Worm (Caenorhabditis elegans) whole organism, L1 larva: ENCODE measurements around the gene T28C12.2.

Experiments used
- C04F5.9 ChIP-seq: sonication (generic microtip); optimal IDR thresholded peaks from 2 replicates; lab custom pipeline; 2016; ENCODE audit warnings: missing genetic modification characterization, missing compliant biosample characterization
- F16B12.6 ChIP-seq: fragments of 150-350 bp; optimal IDR thresholded peaks from 2 replicates; lab custom pipeline; 2014; ENCODE audit warnings: missing biosample characterization, missing genetic modification characterization
- Y116A8C.19 ChIP-seq: sonication (generic microtip); optimal IDR thresholded peaks from 2 replicates; lab custom pipeline; 2016; ENCODE audit warnings: missing compliant biosample characterization, missing genetic modification characterization, borderline replicate concordance
- aha-1 ChIP-seq: fragments of 150-350 bp; optimal IDR thresholded peaks from 2 replicates; lab custom pipeline; 2014; ENCODE audit warnings: missing biosample characterization, missing genetic modification characterization
- alr-1 ChIP-seq: fragments of 200-800 bp; sonication (Bioruptor generic); optimal IDR thresholded peaks from 2 replicates; lab custom pipeline; 2018; ENCODE audit warnings: borderline replicate concordance, mild to moderate bottlenecking, missing genetic modification characterization, missing compliant biosample characterization
- aly-2 ChIP-seq: fragments of 150-350 bp; optimal IDR thresholded peaks from 2 replicates; lab custom pipeline; 2014; ENCODE audit warnings: missing biosample characterization, missing genetic modification characterization
- ceh-90 ChIP-seq: sonication (generic microtip); optimal IDR thresholded peaks from 2 replicates; lab custom pipeline; 2016; ENCODE audit warnings: missing genetic modification characterization, missing compliant biosample characterization
- dsc-1 ChIP-seq: sonication (generic microtip); optimal IDR thresholded peaks from 2 replicates; lab custom pipeline; 2016; ENCODE audit warnings: mild to moderate bottlenecking, missing genetic modification characterization, missing compliant biosample characterization
- efl-1 ChIP-seq, 4 experiments: fragments of 150-350 bp; optimal IDR thresholded peaks in 3 of 4; peaks in 1 of 4; 1 replicate in 1 of 4; 2 replicates in 3 of 4; lab custom pipeline; 2014; ENCODE audit warnings: missing biosample characterization in 2 of 4, missing genetic modification characterization in 2 of 4, missing genetic modification reagents in 2 of 4
- efl-3 ChIP-seq: fragments of 200-800 bp; sonication (Bioruptor generic); optimal IDR thresholded peaks from 2 replicates; lab custom pipeline; 2018; ENCODE audit warnings: mild to moderate bottlenecking, missing genetic modification characterization, missing compliant biosample characterization
- egl-27 ChIP-seq, 2 experiments: fragments of 150-350 bp in 1 of 2; sonication (generic microtip); optimal IDR thresholded peaks; 3 replicates each; lab custom pipeline; 2017 to 2018; ENCODE audit warnings: missing biosample characterization in 2 of 2, missing genetic modification characterization in 2 of 2, missing genetic modification reagents in 2 of 2
- elt-2 ChIP-seq: sonication (generic microtip); optimal IDR thresholded peaks from 2 replicates; lab custom pipeline; 2016; ENCODE audit warnings: missing genetic modification characterization, mild to moderate bottlenecking, inconsistent platforms, missing compliant biosample characterization, missing genetic modification reagents
- elt-3 ChIP-seq, 6 experiments: fragments of 150-350 bp in 1 of 6; sonication (generic microtip); optimal IDR thresholded peaks; 2 replicates each; lab custom pipeline; 2017 to 2018; ENCODE audit warnings: missing biosample characterization in 6 of 6, missing genetic modification characterization in 6 of 6, inconsistent platforms in 1 of 6
- ets-5 ChIP-seq: fragments of 200-800 bp; sonication (Bioruptor generic); IDR thresholded peaks from 2 replicates; pipeline ENCODE4 v1.3.6; 2022; ENCODE audit warnings: missing genetic modification characterization, missing compliant biosample characterization
- fkh-8 ChIP-seq: sonication (generic microtip); optimal IDR thresholded peaks from 2 replicates; lab custom pipeline; 2016; ENCODE audit warnings: mild to moderate bottlenecking, missing genetic modification characterization, missing compliant biosample characterization
- grh-1 ChIP-seq: fragments of 200-800 bp; sonication (Bioruptor generic); IDR thresholded peaks from 2 replicates; pipeline ENCODE4 v1.3.6; 2022; ENCODE audit warnings: missing genetic modification reagents, missing genetic modification characterization, missing compliant biosample characterization
- hlh-17 ChIP-seq: fragments of 200-800 bp; sonication (Bioruptor generic); optimal IDR thresholded peaks from 2 replicates; lab custom pipeline; 2018; ENCODE audit warnings: missing genetic modification characterization, mild to moderate bottlenecking, missing compliant biosample characterization, moderate library complexity, borderline replicate concordance
- hlh-4 ChIP-seq: sonication (generic microtip); optimal IDR thresholded peaks from 2 replicates; lab custom pipeline; 2016; ENCODE audit warnings: mild to moderate bottlenecking, missing genetic modification characterization, missing compliant biosample characterization
- irx-1 ChIP-seq: sonication (generic microtip); optimal IDR thresholded peaks from 2 replicates; lab custom pipeline; 2016; ENCODE audit warnings: missing genetic modification characterization, missing compliant biosample characterization
- lin-13 ChIP-seq: fragments of 150-350 bp; optimal IDR thresholded peaks from 2 replicates; lab custom pipeline; 2014; ENCODE audit warnings: missing biosample characterization, missing genetic modification reagents, missing genetic modification characterization
- lin-14 ChIP-seq: fragments of 200-800 bp; sonication (Bioruptor generic); optimal IDR thresholded peaks from 2 replicates; lab custom pipeline; 2018; ENCODE audit warnings: mild to moderate bottlenecking, missing genetic modification characterization, moderate library complexity, missing compliant biosample characterization
- lin-15B ChIP-seq: fragments of 150-350 bp; sonication (generic microtip); optimal IDR thresholded peaks from 3 replicates; lab custom pipeline; 2014; ENCODE audit warnings: missing biosample characterization, missing genetic modification characterization
- lin-35 ChIP-seq, 2 experiments: fragments of 150-350 bp; optimal IDR thresholded peaks; 2 replicates each; lab custom pipeline; 2014; ENCODE audit warnings: missing biosample characterization in 2 of 2, missing genetic modification characterization in 2 of 2, missing genetic modification reagents in 2 of 2
- lir-3 ChIP-seq: sonication (generic microtip); optimal IDR thresholded peaks from 2 replicates; lab custom pipeline; 2016; ENCODE audit warnings: mild to moderate bottlenecking, missing genetic modification characterization, moderate library complexity, missing compliant biosample characterization; ENCODE audit not compliant: poor library complexity
- lsy-2 ChIP-seq, 2 experiments: fragments of 150-350 bp; optimal IDR thresholded peaks; 2 replicates each; lab custom pipeline; 2014; ENCODE audit warnings: missing biosample characterization in 2 of 2, missing genetic modification characterization in 2 of 2
- mab-9 ChIP-seq: fragments of 200-800 bp; sonication (Bioruptor generic); IDR thresholded peaks from 2 replicates; pipeline ENCODE4 v1.3.6; 2022; ENCODE audit warnings: missing genetic modification reagents, missing genetic modification characterization, missing compliant biosample characterization
- mdl-1 ChIP-seq, 2 experiments: fragments of 150-350 bp; optimal IDR thresholded peaks; 2 replicates each; lab custom pipeline; 2014 to 2017; ENCODE audit warnings: missing biosample characterization in 2 of 2, missing genetic modification characterization in 2 of 2, inconsistent platforms in 1 of 2
- mep-1 ChIP-seq: fragments of 150-350 bp; optimal IDR thresholded peaks from 2 replicates; lab custom pipeline; 2014; ENCODE audit warnings: missing biosample characterization, missing genetic modification characterization
- nhr-11 ChIP-seq: fragments of 150-350 bp; optimal IDR thresholded peaks from 2 replicates; lab custom pipeline; 2014; ENCODE audit warnings: missing biosample characterization, missing genetic modification characterization
- nhr-12 ChIP-seq: sonication (generic microtip); optimal IDR thresholded peaks from 2 replicates; lab custom pipeline; 2017; ENCODE audit warnings: missing biosample characterization, missing genetic modification characterization
- nhr-19 ChIP-seq: fragments of 200-800 bp; sonication (Bioruptor generic); conservative IDR thresholded peaks from 2 replicates; pipeline ENCODE4 v1.3.6; 2022; ENCODE audit warnings: missing genetic modification characterization, missing compliant biosample characterization
- nhr-28 ChIP-seq: fragments of 150-350 bp; optimal IDR thresholded peaks from 2 replicates; lab custom pipeline; 2014; ENCODE audit warnings: missing biosample characterization, missing genetic modification characterization
- nhr-47 ChIP-seq: sonication (generic microtip); optimal IDR thresholded peaks from 2 replicates; lab custom pipeline; 2016; ENCODE audit warnings: mild to moderate bottlenecking, missing genetic modification characterization, moderate library complexity, missing compliant biosample characterization
- nhr-76 ChIP-seq: sonication (generic microtip); optimal IDR thresholded peaks from 2 replicates; lab custom pipeline; 2017; ENCODE audit warnings: missing biosample characterization, missing genetic modification characterization
- nhr-84 ChIP-seq: sonication (generic microtip); optimal IDR thresholded peaks from 2 replicates; lab custom pipeline; 2017; ENCODE audit warnings: missing biosample characterization, missing genetic modification characterization
- nhr-85 ChIP-seq: sonication (generic microtip); peaks from one replicate; lab custom pipeline; 2016; ENCODE audit warnings: missing genetic modification characterization, inconsistent platforms, missing compliant biosample characterization
- nhr-90 ChIP-seq: sonication (generic microtip); optimal IDR thresholded peaks from 2 replicates; lab custom pipeline; 2016; ENCODE audit warnings: mild to moderate bottlenecking, missing genetic modification characterization, missing compliant biosample characterization; ENCODE audit not compliant: poor library complexity
- pag-3 ChIP-seq: sonication (generic microtip); optimal IDR thresholded peaks from 2 replicates; lab custom pipeline; 2017; ENCODE audit warnings: missing genetic modification characterization, mild to moderate bottlenecking, missing compliant biosample characterization, antibody characterized with exemption, borderline replicate concordance; ENCODE audit not compliant: insufficient read depth
- pax-3 ChIP-seq: fragments of 200-800 bp; sonication (Bioruptor generic); optimal IDR thresholded peaks from 2 replicates; lab custom pipeline; 2018; ENCODE audit warnings: mild to moderate bottlenecking, missing genetic modification characterization, moderate library complexity, missing compliant biosample characterization
- pqm-1 ChIP-seq: sonication (generic microtip); optimal IDR thresholded peaks from 3 replicates; lab custom pipeline; 2017; ENCODE audit warnings: missing biosample characterization, missing genetic modification characterization
- skn-1 ChIP-seq: fragments of 150-350 bp; optimal IDR thresholded peaks from 2 replicates; lab custom pipeline; 2014; ENCODE audit warnings: missing biosample characterization, missing genetic modification characterization
- snu-23 ChIP-seq: sonication (generic microtip); optimal IDR thresholded peaks from 2 replicates; lab custom pipeline; 2016; ENCODE audit warnings: missing genetic modification characterization, missing compliant biosample characterization
- sptf-1 ChIP-seq: fragments of 150-350 bp; optimal IDR thresholded peaks from 2 replicates; lab custom pipeline; 2014; ENCODE audit warnings: missing biosample characterization, missing genetic modification characterization
- swsn-7 ChIP-seq: sonication (generic microtip); optimal IDR thresholded peaks from 2 replicates; lab custom pipeline; 2016; ENCODE audit warnings: missing genetic modification characterization, missing compliant biosample characterization
- tbx-2 ChIP-seq: sonication (generic microtip); optimal IDR thresholded peaks from 2 replicates; lab custom pipeline; 2016; ENCODE audit warnings: missing genetic modification characterization, missing compliant biosample characterization
- unc-130 ChIP-seq: fragments of 150-350 bp; optimal IDR thresholded peaks from 2 replicates; lab custom pipeline; 2017; ENCODE audit warnings: missing biosample characterization, missing genetic modification characterization, inconsistent platforms
- unc-86 ChIP-seq: sonication (generic microtip); optimal IDR thresholded peaks from 2 replicates; lab custom pipeline; 2016; ENCODE audit warnings: missing genetic modification characterization, missing compliant biosample characterization
- unc-98 ChIP-seq: fragments of 200-800 bp; sonication (Bioruptor generic); IDR thresholded peaks from 2 replicates; pipeline ENCODE4 v1.3.6; 2022; ENCODE audit warnings: missing genetic modification characterization, missing compliant biosample characterization
- vab-15 ChIP-seq: sonication (generic microtip); optimal IDR thresholded peaks from 2 replicates; lab custom pipeline; 2017; ENCODE audit warnings: missing genotype, mild to moderate bottlenecking, missing genetic modification characterization, missing compliant biosample characterization
- zip-4 ChIP-seq: fragments of 200-800 bp; sonication (Bioruptor generic); optimal IDR thresholded peaks from 2 replicates; lab custom pipeline; 2018; ENCODE audit warnings: mild to moderate bottlenecking, missing genetic modification characterization, moderate library complexity, missing compliant biosample characterization
- ztf-4 ChIP-seq: fragments of 150-350 bp; optimal IDR thresholded peaks from 2 replicates; lab custom pipeline; 2014; ENCODE audit warnings: missing biosample characterization, missing genetic modification characterization

The T28C12.2 gene

DNA sequence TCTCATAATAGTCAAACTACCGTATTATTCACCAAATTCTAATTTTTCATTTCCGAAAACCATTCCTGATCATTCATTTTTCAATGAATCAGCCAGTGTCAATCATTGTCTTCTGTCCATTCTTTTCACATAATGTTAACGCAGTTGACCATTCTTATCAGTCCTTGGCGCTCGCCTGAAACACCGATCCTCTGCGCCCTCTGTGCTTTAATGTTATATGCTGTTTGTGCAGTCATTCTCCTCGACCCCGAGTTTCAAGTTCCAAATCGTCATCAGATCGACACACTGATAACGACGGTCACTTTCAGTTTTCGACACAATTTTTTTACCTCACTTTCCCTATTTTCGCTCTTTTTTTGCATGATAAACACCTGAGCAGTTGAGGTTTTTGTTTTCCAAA is 17.9 kb downstream of the T28C12.2 start:
- TF ChIP-seq efl-1 (optimal IDR thresholded peaks at IDR 0.05; lab: Kevin White, UChicago) (no peak), efl-1 (GFP tag; optimal IDR thresholded peaks at IDR 0.05 in 1 of 2; lab: Kevin White, UChicago) (peak in 1 of 2 experiments; percentile 89), lsy-2 (tag; optimal IDR thresholded peaks at IDR 0.05; lab: Kevin White, UChicago) (no peak), lin-35 (GFP tag; optimal IDR thresholded peaks at IDR 0.05; lab: Kevin White, UChicago) (peak in 1 of 2 experiments; percentile 49), pqm-1 (peak; percentile 84), elt-2 (tag; lab: Kevin White, UChicago) (peak; percentile 70), nhr-90 (tag; lab: Kevin White, UChicago) (peak; percentile 5), swsn-7 (no peak)

- no peak for TF ChIP-seq skn-1 (tag; lab: Kevin White, UChicago)
- TF ChIP-seq ceh-90, result no peak
- no peak for TF ChIP-seq aha-1 (tag; lab: Kevin White, UChicago)
- TF ChIP-seq nhr-28 (tag; lab: Kevin White, UChicago), result no peak
- no peak for TF ChIP-seq hlh-17
- no peak for TF ChIP-seq lin-15B (tag; lab: Kevin White, UChicago)
- TF ChIP-seq ets-5, result no peak
- no peak for TF ChIP-seq hlh-4 (tag; lab: Kevin White, UChicago)
- peak in 1 of 2 experiments; percentile 81 for TF ChIP-seq mdl-1 (tag; optimal IDR thresholded peaks at IDR 0.05; lab: Kevin White, UChicago)
- peak; percentile 85 for TF ChIP-seq lin-14 (GFP tag; lab: Kevin White, UChicago)
- no peak for TF ChIP-seq nhr-84 (tag; lab: Kevin White, UChicago)
- peak; percentile 25 for TF ChIP-seq mep-1 (tag; lab: Kevin White, UChicago)
- TF ChIP-seq unc-86, result peak; percentile 31
- no peak for TF ChIP-seq lin-13
- TF ChIP-seq nhr-12, result no peak
- TF ChIP-seq unc-130 (tag; lab: Kevin White, UChicago), result no peak
- peak; percentile 1 for TF ChIP-seq tbx-2
- no peak for TF ChIP-seq nhr-11
- no peak for TF ChIP-seq irx-1
- TF ChIP-seq Y116A8C.19 (tag; lab: Kevin White, UChicago), result no peak
- no peak for TF ChIP-seq efl-3
- TF ChIP-seq alr-1 (tag; lab: Kevin White, UChicago), result no peak
- TF ChIP-seq pqm-1, result no peak
- TF ChIP-seq zip-4 (GFP tag; lab: Kevin White, UChicago), result no peak
- TF ChIP-seq grh-1 (GFP tag; lab: Robert Waterston, UW), result no peak
- TF ChIP-seq nhr-90 (tag; lab: Kevin White, UChicago), result no peak
- TF ChIP-seq fkh-8, result no peak
- TF ChIP-seq nhr-47, result no peak
- TF ChIP-seq C04F5.9 (tag; lab: Kevin White, UChicago), result no peak
- TF ChIP-seq unc-98 (GFP tag; lab: Robert Waterston, UW), result no peak
- no peak for TF ChIP-seq aly-2 (tag; lab: Kevin White, UChicago)
- no peak for TF ChIP-seq egl-27 (tag; optimal IDR thresholded peaks at IDR 0.05; lab: Kevin White, UChicago)
- no peak for TF ChIP-seq F16B12.6 (tag; lab: Kevin White, UChicago)
- TF ChIP-seq vab-15, result no peak
- TF ChIP-seq nhr-85 (tag; lab: Kevin White, UChicago), result no peak
- no peak for TF ChIP-seq pax-3
- TF ChIP-seq nhr-76 (tag; lab: Kevin White, UChicago), result no peak
- TF ChIP-seq nhr-19, result no peak
- no peak for TF ChIP-seq elt-3 (tag; optimal IDR thresholded peaks at IDR 0.05; lab: Kevin White, UChicago)
- no peak for TF ChIP-seq mab-9 (GFP tag; lab: Robert Waterston, UW)
- TF ChIP-seq pag-3 (tag; lab: Kevin White, UChicago), result no peak
- TF ChIP-seq lir-3, result no peak
- TF ChIP-seq snu-23 (GFP tag; lab: Kevin White, UChicago), result peak; percentile 50
- no peak for TF ChIP-seq sptf-1
- no peak for TF ChIP-seq dsc-1 (tag; lab: Kevin White, UChicago)
- TF ChIP-seq ztf-4 (tag; lab: Kevin White, UChicago), result no peak
Measured at ce11 chrV:6348133-6348532, 19.1 kb downstream of the T28C12.2 start.
